Worm (Caenorhabditis elegans): ENCODE data around the gene taf-9.

ce11 chrIII:13607833-13608232 lies 16.2 kb upstream of the taf-9 start, which contains the start of gene shpk-1:
- TF ChIP-seq lin-39 (tag; optimal IDR thresholded peaks at IDR 0.05) (no peak), nhr-41 (GFP tag; IDR thresholded peaks at IDR 0.05) (no peak), ceh-44 (GFP tag; IDR thresholded peaks at IDR 0.05) (no peak), D1046.2 (GFP tag; IDR thresholded peaks at IDR 0.05) (no peak)

All from whole organism, L4 larva.